Fruit fly (Drosophila melanogaster) whole organism, embryonic: ENCODE results near the gene CG34417.

ENCODE experiments used
- Blimp-1 ChIP-seq: fragments of 200-800 bp; sonication (Bioruptor generic); optimal IDR thresholded peaks from 3 replicates; lab custom pipeline; 2018; ENCODE audit warnings: missing biosample characterization, missing genetic modification characterization, mild to moderate bottlenecking, moderate library complexity, missing genetic modification reagents
- CG13775 ChIP-seq: fragments of 200-800 bp; sonication (Bioruptor generic); optimal IDR thresholded peaks from 3 replicates; lab custom pipeline; 2017; ENCODE audit warnings: missing biosample characterization, mild to moderate bottlenecking, missing genetic modification characterization
- CG14667 ChIP-seq: fragments of 200-800 bp; sonication (Bioruptor generic); IDR thresholded peaks from 2 replicates; pipeline ENCODE4 v1.3.6; 2022; ENCODE audit warnings: missing biosample characterization, missing genetic modification characterization
- CG15479 ChIP-seq: fragments of 200-800 bp; sonication (Bioruptor generic); optimal IDR thresholded peaks from 3 replicates; lab custom pipeline; 2019; ENCODE audit warnings: missing biosample characterization, mild to moderate bottlenecking, missing genetic modification characterization, moderate library complexity
- CG16815 ChIP-seq: fragments of 200-800 bp; sonication (Bioruptor generic); optimal IDR thresholded peaks from 3 replicates; lab custom pipeline; 2017; ENCODE audit warnings: missing biosample characterization, mild to moderate bottlenecking, missing genetic modification characterization
- CG17359 ChIP-seq: fragments of 200-800 bp; sonication (Bioruptor generic); optimal IDR thresholded peaks from 3 replicates; lab custom pipeline; 2018; ENCODE audit warnings: missing biosample characterization, mild to moderate bottlenecking, missing genetic modification characterization, moderate library complexity
- CG18476 ChIP-seq: fragments of 200-800 bp; sonication (Bioruptor generic); optimal IDR thresholded peaks from 2 replicates; lab custom pipeline; 2016; ENCODE audit warnings: missing biosample characterization, mild to moderate bottlenecking, missing genetic modification characterization
- CG2129 ChIP-seq: fragments of 200-800 bp; sonication (Bioruptor generic); IDR thresholded peaks from 2 replicates; pipeline ENCODE4 v1.3.6; 2022; ENCODE audit warnings: missing biosample characterization, missing genetic modification characterization; ENCODE audit not compliant: partially characterized antibody
- CG32532 ChIP-seq: fragments of 200-800 bp; sonication (Bioruptor generic); IDR thresholded peaks from 2 replicates; pipeline ENCODE4 v1.3.6; 2022; ENCODE audit warnings: missing biosample characterization, missing genetic modification characterization
- CG32767 ChIP-seq: fragments of 200-800 bp; sonication (Bioruptor generic); IDR thresholded peaks from 2 replicates; pipeline ENCODE4 v1.3.6; 2022; ENCODE audit warnings: missing biosample characterization, missing genetic modification characterization
- CG33557 ChIP-seq: fragments of 200-800 bp; sonication (Bioruptor generic); optimal IDR thresholded peaks from 2 replicates; lab custom pipeline; 2019; ENCODE audit warnings: missing biosample characterization, mild to moderate bottlenecking, missing genetic modification characterization, moderate library complexity
- CG42726 ChIP-seq: fragments of 200-800 bp; sonication (Bioruptor generic); IDR thresholded peaks from 2 replicates; pipeline ENCODE4 v1.3.6; 2022; ENCODE audit warnings: missing biosample characterization, missing genetic modification characterization; ENCODE audit not compliant: partially characterized antibody
- CG43689 ChIP-seq: fragments of 200-800 bp; sonication (Bioruptor generic); IDR thresholded peaks from 2 replicates; pipeline ENCODE4 v1.3.6; 2022; ENCODE audit warnings: missing biosample characterization, missing genetic modification characterization
- CG6813 ChIP-seq: fragments of 200-800 bp; sonication (Bioruptor generic); optimal IDR thresholded peaks from 2 replicates; lab custom pipeline; 2017; ENCODE audit warnings: missing biosample characterization, missing genetic modification characterization, mild to moderate bottlenecking, moderate library complexity, missing genetic modification reagents
- CG6854 ChIP-seq: fragments of 200-800 bp; sonication (Bioruptor generic); optimal IDR thresholded peaks from 3 replicates; lab custom pipeline; 2017; ENCODE audit warnings: missing biosample characterization, mild to moderate bottlenecking, missing genetic modification characterization
- CG7963 ChIP-seq: fragments of 200-800 bp; sonication (Bioruptor generic); IDR thresholded peaks from 3 replicates; pipeline ENCODE4 v1.3.6; 2022; ENCODE audit warnings: missing biosample characterization, missing genetic modification characterization; ENCODE audit not compliant: partially characterized antibody
- CG8388 ChIP-seq: fragments of 200-800 bp; sonication (Bioruptor generic); optimal IDR thresholded peaks from 2 replicates; lab custom pipeline; 2019; ENCODE audit warnings: missing biosample characterization, mild to moderate bottlenecking, missing genetic modification characterization, moderate library complexity
- CG9797 ChIP-seq: fragments of 200-800 bp; sonication (Bioruptor generic); optimal IDR thresholded peaks from 3 replicates; lab custom pipeline; 2018; ENCODE audit warnings: missing biosample characterization, mild to moderate bottlenecking, missing genetic modification characterization
- D ChIP-seq, 2 experiments: fragments of 200-800 bp in 1 of 2; fragments of >200 bp in 1 of 2; sonication (Bioruptor generic) in 1 of 2; optimal IDR thresholded peaks; 2 replicates in 1 of 2; 3 replicates in 1 of 2; lab custom pipeline; 2017; ENCODE audit warnings: mild to moderate bottlenecking in 1 of 2, missing biosample characterization in 1 of 2, missing genetic modification characterization in 1 of 2, missing genetic modification reagents in 1 of 2
- Dref ChIP-seq: fragments of 200-800 bp; sonication (Bioruptor generic); IDR thresholded peaks from 2 replicates; pipeline ENCODE4 v1.3.6; 2022; ENCODE audit warnings: missing biosample characterization, missing genetic modification characterization
- Elba2 ChIP-seq: fragments of 200-800 bp; sonication (Bioruptor generic); optimal IDR thresholded peaks from 3 replicates; lab custom pipeline; 2016; ENCODE audit warnings: missing biosample characterization, missing genetic modification characterization
- Ets65A ChIP-seq: fragments of 200-800 bp; sonication (Bioruptor generic); peaks from one replicate; lab custom pipeline; 2016; ENCODE audit warnings: missing biosample characterization, missing genetic modification characterization
- Hmr ChIP-seq: fragments of 200-800 bp; sonication (Bioruptor generic); optimal IDR thresholded peaks from 3 replicates; lab custom pipeline; 2017; ENCODE audit warnings: mild to moderate bottlenecking, missing biosample characterization, missing genetic modification reagents, missing genetic modification characterization
- Mrtf ChIP-seq: fragments of 200-800 bp; sonication (Bioruptor generic); IDR thresholded peaks from 3 replicates; pipeline ENCODE4 v1.3.6; 2022; ENCODE audit warnings: missing biosample characterization, missing genetic modification characterization
- Sox100B ChIP-seq: fragments of 200-800 bp; sonication (Bioruptor generic); optimal IDR thresholded peaks from 3 replicates; lab custom pipeline; 2018; ENCODE audit warnings: missing biosample characterization, mild to moderate bottlenecking, missing genetic modification characterization
- YL-1 ChIP-seq: fragments of 200-800 bp; sonication (Bioruptor generic); optimal IDR thresholded peaks from 3 replicates; lab custom pipeline; 2017; ENCODE audit warnings: missing biosample characterization, mild to moderate bottlenecking, missing genetic modification characterization
- amos ChIP-seq: fragments of 200-800 bp; sonication (Bioruptor generic); IDR thresholded peaks from 2 replicates; pipeline ENCODE4 v1.3.6; 2022; ENCODE audit warnings: missing biosample characterization, missing genetic modification characterization; ENCODE audit not compliant: partially characterized antibody
- ato ChIP-seq: fragments of 200-800 bp; sonication (Bioruptor generic); IDR thresholded peaks from 2 replicates; pipeline ENCODE4 v1.3.6; 2022; ENCODE audit warnings: missing biosample characterization, missing genetic modification characterization; ENCODE audit not compliant: partially characterized antibody
- btn ChIP-seq: fragments of 200-800 bp; sonication (Bioruptor generic); optimal IDR thresholded peaks from 2 replicates; lab custom pipeline; 2016; ENCODE audit warnings: missing biosample characterization, missing genetic modification characterization
- cato ChIP-seq: fragments of 200-800 bp; sonication (Bioruptor generic); optimal IDR thresholded peaks from 2 replicates; lab custom pipeline; 2016; ENCODE audit warnings: missing biosample characterization, missing genetic modification characterization, borderline replicate concordance
- crp ChIP-seq, 2 experiments: fragments of 200-800 bp; sonication (Bioruptor generic); optimal IDR thresholded peaks; 2 replicates in 1 of 2; 3 replicates in 1 of 2; lab custom pipeline; 2017; ENCODE audit warnings: missing biosample characterization in 2 of 2, missing genetic modification characterization in 2 of 2, mild to moderate bottlenecking in 1 of 2, moderate library complexity in 1 of 2
- emc ChIP-seq: fragments of 200-800 bp; sonication (Bioruptor generic); optimal IDR thresholded peaks from 2 replicates; lab custom pipeline; 2016; ENCODE audit warnings: missing biosample characterization, missing genetic modification characterization
- exex ChIP-seq: fragments of 200-800 bp; sonication (Bioruptor generic); optimal IDR thresholded peaks from 4 replicates; lab custom pipeline; 2018; ENCODE audit warnings: missing biosample characterization, mild to moderate bottlenecking, missing genetic modification characterization, moderate library complexity
- fd96Cb ChIP-seq: fragments of 200-800 bp; sonication (Bioruptor generic); optimal IDR thresholded peaks from 2 replicates; lab custom pipeline; 2018; ENCODE audit warnings: missing biosample characterization, mild to moderate bottlenecking, missing genetic modification characterization, moderate library complexity
- ind ChIP-seq: fragments of 200-800 bp; sonication (Bioruptor generic); optimal IDR thresholded peaks from 3 replicates; lab custom pipeline; 2016; ENCODE audit warnings: missing biosample characterization, missing genetic modification characterization
- kah ChIP-seq: fragments of 200-800 bp; sonication (Bioruptor generic); optimal IDR thresholded peaks from 2 replicates; lab custom pipeline; 2018; ENCODE audit warnings: missing biosample characterization, mild to moderate bottlenecking, missing genetic modification characterization
- ken ChIP-seq: fragments of 200-800 bp; sonication (Bioruptor generic); IDR thresholded peaks from 3 replicates; pipeline ENCODE4 v1.3.6; 2022; ENCODE audit warnings: missing biosample characterization, missing genetic modification characterization
- knrl ChIP-seq: fragments of 200-800 bp; sonication (Bioruptor generic); IDR thresholded peaks from 3 replicates; pipeline ENCODE4 v1.3.6; 2022; ENCODE audit warnings: missing biosample characterization, missing genetic modification characterization; ENCODE audit not compliant: partially characterized antibody
- lab ChIP-seq: fragments of 200-800 bp; sonication (Bioruptor generic); optimal IDR thresholded peaks from 3 replicates; lab custom pipeline; 2017; ENCODE audit warnings: missing biosample characterization, missing genetic modification characterization, mild to moderate bottlenecking, moderate library complexity, missing genetic modification reagents
- org-1 ChIP-seq: fragments of 200-800 bp; sonication (Bioruptor generic); optimal IDR thresholded peaks from 2 replicates; lab custom pipeline; 2017; ENCODE audit warnings: missing biosample characterization, missing genetic modification characterization
- p53 ChIP-seq: fragments of 200-800 bp; sonication (Bioruptor generic); optimal IDR thresholded peaks from 2 replicates; lab custom pipeline; 2016; ENCODE audit warnings: missing biosample characterization, missing genetic modification characterization
- prd ChIP-seq, 3 experiments: fragments of >200 bp in 2 of 3; fragments of 200-800 bp in 1 of 3; sonication (Bioruptor generic) in 1 of 3; optimal IDR thresholded peaks in 2 of 3; IDR thresholded peaks in 1 of 3; 2 replicates in 2 of 3; 3 replicates in 1 of 3; pipeline versions ENCODE4 v1.3.6 to Lab custom; 2017 to 2022; ENCODE audit warnings: missing biosample characterization in 1 of 3, missing genetic modification characterization in 1 of 3
- pzg ChIP-seq: fragments of 200-800 bp; sonication (Bioruptor generic); optimal IDR thresholded peaks from 3 replicates; lab custom pipeline; 2018; ENCODE audit warnings: missing biosample characterization, mild to moderate bottlenecking, missing genetic modification characterization, moderate library complexity
- tll ChIP-seq, 2 experiments: fragments of 200-800 bp in 1 of 2; fragments of >200 bp in 1 of 2; sonication (Bioruptor generic) in 1 of 2; optimal IDR thresholded peaks; 2 replicates each; lab custom pipeline; 2017 to 2019; ENCODE audit warnings: missing biosample characterization in 2 of 2, missing genetic modification characterization in 2 of 2, mild to moderate bottlenecking in 1 of 2, moderate library complexity in 1 of 2
- toy ChIP-seq: fragments of 200-800 bp; sonication (Bioruptor generic); IDR thresholded peaks from 2 replicates; pipeline ENCODE4 v1.3.6; 2022; ENCODE audit warnings: missing biosample characterization, missing genetic modification characterization
- tup ChIP-seq: fragments of 200-800 bp; sonication (Bioruptor generic); optimal IDR thresholded peaks from 2 replicates; lab custom pipeline; 2016; ENCODE audit warnings: missing biosample characterization, mild to moderate bottlenecking, missing genetic modification characterization, moderate library complexity
- wor ChIP-seq: fragments of 200-800 bp; sonication (Bioruptor generic); IDR thresholded peaks from 2 replicates; pipeline ENCODE4 v1.3.6; 2022; ENCODE audit warnings: missing biosample characterization, missing genetic modification characterization

The CG34417 gene

DNA sequence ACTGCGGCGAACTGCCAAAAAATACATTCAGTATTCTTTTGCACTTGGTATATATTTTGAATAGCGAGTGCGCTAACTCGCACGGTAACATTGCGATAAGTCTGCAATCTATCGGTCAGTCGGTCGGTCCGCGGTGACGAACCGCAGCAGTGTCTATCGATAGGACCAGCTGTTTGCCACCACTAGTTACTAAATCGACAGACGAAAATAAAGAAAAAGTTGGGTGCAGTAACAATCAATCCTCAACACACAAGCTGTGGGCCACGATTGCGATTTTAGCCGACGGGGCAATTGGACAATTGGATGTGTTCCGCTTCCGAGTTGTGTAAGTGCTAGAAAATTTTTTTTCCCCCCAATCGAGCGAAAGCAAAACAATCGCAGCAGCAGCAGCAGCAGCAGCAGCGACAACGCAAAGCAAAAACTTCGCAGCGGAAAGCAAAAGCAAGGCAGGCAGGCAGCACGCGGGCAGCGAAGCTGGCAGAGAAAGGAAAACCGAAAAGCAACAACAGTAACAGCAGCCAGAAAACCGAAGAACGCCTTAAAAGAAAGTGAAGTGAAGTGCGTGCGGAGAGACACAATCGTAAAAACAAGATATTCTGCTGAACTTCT lies 50.2 kb downstream of the CG34417 start, which contains the start of gene Pat1 (continued):
- TF ChIP-seq CG14667 (GFP tag; lab: Robert Waterston, UW): no peak
- TF ChIP-seq CG32767 (GFP tag; lab: Robert Waterston, UW): 0 out of 2 replicates have a peak, but pooled peaks have one; percentile 25
- peak in 1 of 2 experiments; percentile 63 for TF ChIP-seq crp (GFP tag; optimal IDR thresholded peaks at IDR 0.05; lab: Kevin White, UChicago)
- TF ChIP-seq tll (GFP tag; optimal IDR thresholded peaks at IDR 0.05; lab: Kevin White, UChicago): peak in 1 of 2 experiments; percentile 66
- no peak for TF ChIP-seq CG33557
- TF ChIP-seq ind (GFP tag; lab: Kevin White, UChicago): no peak
- TF ChIP-seq YL-1: peak; percentile 80
- TF ChIP-seq knrl (GFP tag; lab: Robert Waterston, UW): peak; percentile 87
- peak; percentile 76 for TF ChIP-seq ato (GFP tag; lab: Robert Waterston, UW)
- TF ChIP-seq ken (GFP tag; lab: Robert Waterston, UW): no peak
- peak; percentile 36; the same call in 1 of the 2 replicates for TF ChIP-seq CG32532 (GFP tag; lab: Robert Waterston, UW)
- TF ChIP-seq Dref (GFP tag; lab: Robert Waterston, UW): peak; percentile 94
- peak; percentile 90 for TF ChIP-seq CG42726 (GFP tag; lab: Robert Waterston, UW)
- no peak for TF ChIP-seq exex (tag; lab: Kevin White, UChicago)
- TF ChIP-seq CG8388 (GFP tag; lab: Kevin White, UChicago): no peak
- TF ChIP-seq lab (GFP tag; lab: Kevin White, UChicago): peak; percentile 53
- TF ChIP-seq CG6813 (GFP tag; lab: Kevin White, UChicago): no peak
- TF ChIP-seq CG6854: peak; percentile 35
- no peak for TF ChIP-seq kah
- no peak for TF ChIP-seq btn (GFP tag; lab: Kevin White, UChicago)
- no peak for TF ChIP-seq CG43689 (GFP tag; lab: Robert Waterston, UW)
- peak; percentile 64 for TF ChIP-seq CG2129 (GFP tag; lab: Robert Waterston, UW)
- TF ChIP-seq toy: no peak
- TF ChIP-seq CG9797 (GFP tag; lab: Kevin White, UChicago): peak; percentile 87
- peak; percentile 19 for TF ChIP-seq Elba2 (GFP tag; lab: Kevin White, UChicago)
- no peak for TF ChIP-seq fd96Cb (tag; lab: Kevin White, UChicago)
- no peak for TF ChIP-seq cato
- peak; percentile 89 for TF ChIP-seq Blimp-1 (GFP tag; lab: Kevin White, UChicago)
- no peak for TF ChIP-seq CG13775 (GFP tag; lab: Kevin White, UChicago)
- no peak for TF ChIP-seq prd (optimal IDR thresholded peaks at IDR 0.05; lab: Kevin White, UChicago)
- TF ChIP-seq prd (GFP tag; IDR thresholded peaks at IDR 0.05; lab: Robert Waterston, UW): no peak
- peak; percentile 94 for TF ChIP-seq pzg (GFP tag; lab: Kevin White, UChicago)
- TF ChIP-seq Sox100B (GFP tag; lab: Kevin White, UChicago): no peak
- no peak for TF ChIP-seq CG16815
- TF ChIP-seq D (optimal IDR thresholded peaks at IDR 0.05; lab: Kevin White, UChicago): no peak
- TF ChIP-seq D (GFP tag; optimal IDR thresholded peaks at IDR 0.05; lab: Kevin White, UChicago): no peak
- TF ChIP-seq emc (GFP tag; lab: Kevin White, UChicago): no peak
- TF ChIP-seq tup (GFP tag; lab: Kevin White, UChicago): no peak
- peak; percentile 92 for TF ChIP-seq amos (GFP tag; lab: Robert Waterston, UW)
- peak; percentile 53 for TF ChIP-seq Ets65A (GFP tag; lab: Kevin White, UChicago)
- no peak for TF ChIP-seq wor
- peak; percentile 82 for TF ChIP-seq CG7963 (GFP tag; lab: Robert Waterston, UW)
- TF ChIP-seq Hmr: peak; percentile 47
- TF ChIP-seq org-1: no peak
- TF ChIP-seq CG18476 (GFP tag; lab: Kevin White, UChicago): no peak
- TF ChIP-seq p53 (GFP tag; lab: Kevin White, UChicago): no peak
- no peak for TF ChIP-seq Mrtf (GFP tag; lab: Robert Waterston, UW)
- peak; percentile 0 for TF ChIP-seq CG15479
- TF ChIP-seq CG17359: peak; percentile 38
